Worm (Caenorhabditis elegans) whole organism, dauer: Measurements from ENCODE around the gene Y59E9AL.8.

Experiments used
- unc-62 ChIP-seq: sonication (generic microtip); optimal IDR thresholded peaks from 2 replicates; lab custom pipeline; 2017; ENCODE audit warnings: missing biosample characterization, missing genetic modification reagents, missing genetic modification characterization

The Y59E9AL.8 gene

DNA sequence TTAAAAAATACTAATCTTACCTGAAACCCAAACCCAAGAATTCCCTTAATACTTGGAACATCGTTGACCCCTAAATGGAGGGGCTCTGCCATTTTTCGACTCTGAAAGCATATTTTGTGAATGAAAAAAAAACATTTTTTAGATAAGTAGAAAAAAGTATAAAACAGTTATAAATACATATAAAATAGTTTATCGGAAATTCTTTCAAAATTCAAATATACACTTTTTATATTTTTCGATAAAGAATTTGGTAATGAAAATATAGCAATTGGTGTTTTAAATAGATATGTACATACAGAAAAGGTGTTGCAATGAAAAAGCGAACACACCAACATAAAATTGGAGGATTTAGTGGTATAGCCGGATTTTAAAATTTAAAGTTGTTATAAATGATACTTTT lies 9.0 kb downstream of the Y59E9AL.8 start, which contains the start of gene Y59E9AL.4:
Gene Y59E9AL.4, minus strand, starts transcription at position 101 of the 400 bp plus-strand sequence.
- no peak for TF ChIP-seq unc-62 (GFP tag; lab: Kevin White, UChicago)

DNA sequence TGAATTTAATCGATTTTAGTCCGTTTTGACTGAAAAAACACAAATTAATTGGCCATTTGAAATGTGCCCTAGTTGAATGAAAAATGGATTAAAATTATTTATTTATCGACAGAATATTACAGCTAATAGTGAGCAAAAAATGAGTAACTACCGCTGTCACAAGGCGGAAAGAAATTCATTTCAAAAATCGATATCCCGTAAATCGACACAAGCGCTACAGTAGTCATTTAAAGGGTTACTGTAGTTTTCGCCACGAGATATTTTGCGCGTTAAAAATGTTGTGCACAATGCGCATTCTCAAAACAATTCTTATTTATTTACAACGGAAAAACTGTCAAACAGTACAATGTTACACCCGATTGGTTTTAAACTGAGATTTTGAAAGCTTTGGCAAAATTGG lies 13.5 kb downstream of the Y59E9AL.8 start:
- TF ChIP-seq unc-62 (GFP tag; lab: Kevin White, UChicago) = no peak

DNA sequence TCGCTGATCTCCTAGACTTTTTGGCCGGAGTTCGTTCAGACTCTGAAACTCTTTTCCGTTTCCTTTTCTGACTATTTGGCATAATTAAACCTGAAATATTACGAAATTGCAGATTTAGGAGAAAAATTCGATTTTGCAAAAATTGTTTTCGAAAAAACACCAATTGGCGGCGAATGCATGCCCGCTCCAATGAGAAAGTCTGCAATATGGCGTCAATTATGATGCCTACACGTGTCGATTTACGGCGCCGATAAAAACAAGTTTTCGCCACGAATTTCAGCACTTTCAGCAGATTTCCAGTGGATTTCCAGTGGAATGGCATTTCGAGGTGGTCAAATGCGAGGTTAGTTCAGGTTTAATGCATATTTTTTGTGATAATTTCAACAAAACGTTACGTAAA lies 14.7 kb downstream of the Y59E9AL.8 start, which contains the start of the genes Y59E9AL.36 and nbet-1:
Gene Y59E9AL.36, minus strand, starts transcription at position 92 of the 400 bp plus-strand sequence.
Gene nbet-1, plus strand, starts transcription at position 112 of the 400 bp plus-strand sequence.
- TF ChIP-seq unc-62 (GFP tag; lab: Kevin White, UChicago) = no peak

DNA sequence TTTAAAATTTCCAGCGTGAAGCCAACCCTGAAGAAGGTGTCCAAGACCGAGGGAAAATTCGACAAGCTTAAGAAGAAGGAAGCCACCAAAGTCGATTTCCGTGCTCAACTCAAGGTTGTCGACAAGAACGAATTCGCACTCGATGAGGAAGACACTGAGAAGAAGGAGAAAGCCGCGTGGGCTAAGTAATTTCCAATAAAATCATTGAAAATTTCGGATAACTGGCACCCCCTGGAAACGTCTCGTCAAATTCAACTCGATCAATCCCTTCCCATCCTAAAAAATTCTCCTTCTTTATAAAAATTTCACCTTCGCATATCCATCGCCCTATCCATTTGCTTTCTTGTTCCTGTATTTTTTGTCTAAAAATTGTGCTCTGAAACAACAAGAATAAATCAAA lies 17.4 kb downstream of the Y59E9AL.8 start:
- TF ChIP-seq unc-62 (GFP tag; lab: Kevin White, UChicago) = no peak

DNA sequence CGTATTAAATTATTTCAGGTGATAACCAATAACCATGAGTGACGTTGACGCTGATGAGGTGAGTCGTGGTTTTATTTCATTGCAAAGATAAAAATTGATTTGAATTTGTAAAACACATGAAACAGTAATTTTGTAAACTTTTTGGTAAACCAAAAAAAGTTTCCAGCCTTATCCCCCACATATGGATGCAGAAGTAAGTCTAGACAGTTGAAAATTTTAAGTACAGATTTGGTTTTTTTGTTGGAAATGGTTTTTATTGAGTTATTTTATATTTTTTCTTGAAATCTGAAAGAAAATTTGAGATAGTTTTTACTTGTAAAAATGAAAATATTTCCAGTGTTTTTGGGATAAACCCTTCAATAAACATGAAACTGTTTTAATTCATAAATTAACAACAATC lies 19.6 kb downstream of the Y59E9AL.8 start, which contains the start of gene tni-4:
Gene tni-4, plus strand, starts transcription at position 19 of the 400 bp plus-strand sequence.
- TF ChIP-seq unc-62 (GFP tag; lab: Kevin White, UChicago) = no peak

DNA sequence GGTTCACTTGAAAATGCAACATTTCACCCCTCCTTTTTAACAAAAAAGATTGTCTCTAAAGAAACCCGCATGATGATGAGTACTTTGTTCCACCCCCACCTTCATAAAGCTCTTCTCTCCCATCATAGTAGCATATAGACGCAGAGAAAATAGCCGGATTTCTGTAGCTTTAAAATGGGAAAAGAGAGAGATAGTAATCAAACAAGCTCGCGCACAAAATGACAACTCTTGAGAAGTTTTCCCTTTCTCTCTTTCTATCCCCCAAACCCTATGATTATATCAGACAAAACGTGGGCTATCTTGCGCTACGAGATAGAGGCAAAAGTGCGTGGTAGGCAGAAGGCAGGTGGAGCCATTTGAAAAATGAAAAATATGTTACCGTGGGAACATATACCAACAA lies 21.6 kb downstream of the Y59E9AL.8 start:
- TF ChIP-seq unc-62 (GFP tag; lab: Kevin White, UChicago) = no peak

DNA sequence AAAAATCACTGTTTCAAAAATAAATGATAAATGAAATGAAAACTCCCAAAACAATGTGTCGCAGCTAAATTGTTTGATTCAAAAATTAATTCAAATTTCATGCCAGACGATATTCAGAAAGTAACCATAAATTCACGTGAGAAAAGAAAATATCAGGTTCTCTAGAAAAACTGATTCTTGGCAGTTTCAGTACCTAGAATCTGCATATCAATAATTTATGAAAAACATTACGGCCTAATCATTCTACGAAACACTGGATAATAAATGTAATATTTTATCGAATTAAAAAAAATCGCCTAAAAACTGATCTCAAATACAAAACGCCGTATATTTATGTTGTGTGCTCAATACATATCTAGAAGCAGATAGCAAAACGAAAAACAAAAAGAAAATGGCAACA lies 23.3 kb downstream of the Y59E9AL.8 start:
- no peak for TF ChIP-seq unc-62 (GFP tag; lab: Kevin White, UChicago)

DNA sequence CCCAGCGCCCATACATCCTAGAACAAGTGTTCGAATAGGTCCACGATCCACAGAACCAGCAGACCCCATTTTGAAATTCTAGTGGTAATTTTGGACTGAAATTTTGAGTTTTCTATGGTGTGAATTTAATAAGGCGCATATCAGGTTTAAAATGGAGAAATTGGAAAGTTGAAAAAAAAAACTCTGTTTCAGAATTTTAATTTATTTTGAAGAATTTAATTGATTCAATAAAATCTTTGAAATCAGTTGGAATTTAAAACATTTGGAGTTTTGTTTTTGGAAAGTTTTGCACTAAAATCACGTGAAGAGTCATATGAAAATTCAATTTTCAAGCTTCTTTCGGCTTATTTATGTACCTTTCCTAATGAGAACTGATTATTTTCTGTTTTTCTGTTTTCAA lies 28.6 kb downstream of the Y59E9AL.8 start, which contains the start of gene gpa-18:
Gene gpa-18, minus strand, starts transcription at position 101 of the 400 bp plus-strand sequence.
- no peak for TF ChIP-seq unc-62 (GFP tag; lab: Kevin White, UChicago)

DNA sequence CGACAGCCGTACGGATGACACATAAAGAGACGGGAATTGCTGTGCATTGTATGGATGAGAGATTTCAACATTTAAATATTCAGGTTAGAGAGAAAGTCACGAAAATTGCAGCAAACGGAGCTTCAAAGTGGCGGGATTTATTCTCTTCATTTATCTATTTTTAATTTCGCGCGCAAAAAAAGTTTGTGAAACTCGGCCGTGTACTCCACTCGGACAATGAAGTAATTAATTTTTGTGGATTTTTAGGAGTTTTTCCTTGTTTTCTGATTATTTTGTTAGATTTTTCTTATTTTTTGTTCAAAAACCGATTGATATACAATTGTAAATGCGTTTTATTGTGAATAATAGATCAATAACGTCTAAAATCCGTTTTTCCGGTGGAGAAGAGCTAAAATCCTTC lies 36.1 kb downstream of the Y59E9AL.8 start:
- no peak for TF ChIP-seq unc-62 (GFP tag; lab: Kevin White, UChicago)

DNA sequence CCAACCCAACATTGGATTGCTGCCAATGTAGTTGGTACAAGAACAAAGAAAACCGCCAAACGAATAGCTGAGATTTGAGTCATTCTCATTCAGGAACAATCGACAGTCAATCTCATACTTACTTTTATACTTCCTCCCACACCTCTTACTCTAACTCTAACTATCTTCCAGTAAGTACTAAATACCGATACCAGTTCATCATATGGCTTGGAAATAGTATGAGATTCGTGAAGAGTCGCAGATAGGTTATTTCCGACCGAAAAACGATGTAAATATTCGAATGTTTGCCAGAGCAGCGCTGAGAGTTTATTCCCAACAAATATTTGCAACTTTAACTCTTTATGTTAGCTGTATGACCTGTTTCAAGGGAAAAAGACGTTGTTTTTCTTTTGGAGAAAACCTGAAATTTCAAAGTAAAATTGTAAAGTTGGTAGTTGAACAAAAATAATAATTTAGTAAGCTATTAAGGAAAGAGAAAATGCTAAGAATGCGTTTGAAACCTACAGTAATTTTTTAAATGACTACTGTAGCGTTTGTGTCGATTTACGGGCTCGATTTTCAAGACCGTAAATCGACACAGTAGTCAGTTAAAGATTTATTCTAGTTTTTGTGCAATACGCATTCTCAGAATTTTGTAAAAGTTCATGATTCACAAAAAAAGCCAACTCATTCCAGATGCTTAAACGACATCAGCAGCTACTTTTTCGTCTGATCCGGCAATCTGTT lies 37.5 kb downstream of the Y59E9AL.8 start, which contains the start of the genes W03F8.6 and mtrf-1L:
Gene W03F8.6, minus strand, starts transcription at position 101 of the 726 bp plus-strand sequence.
Gene mtrf-1L, plus strand, starts transcription at position 676 of the 726 bp plus-strand sequence.
- no peak for TF ChIP-seq unc-62 (GFP tag; lab: Kevin White, UChicago)

DNA sequence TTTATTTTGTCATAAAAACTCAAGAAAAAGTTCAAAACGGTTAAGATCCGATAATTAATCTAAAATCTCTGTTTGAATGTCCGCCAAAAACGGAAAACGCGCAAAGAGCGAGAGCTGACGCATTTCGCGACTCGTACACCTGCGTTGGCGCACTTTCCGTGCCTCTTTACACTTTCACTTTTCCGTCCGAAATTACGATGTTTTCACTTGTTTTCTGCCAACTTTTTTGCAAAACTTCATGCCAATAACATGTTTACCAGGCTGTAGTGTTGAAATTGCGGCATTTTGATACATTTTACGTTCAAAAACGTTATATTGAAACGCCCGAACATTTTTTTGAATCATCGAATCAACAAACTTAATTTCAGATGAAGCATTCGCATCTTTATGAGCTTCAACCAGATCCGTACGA lies 40.4 kb downstream of the Y59E9AL.8 start, which contains the start of gene W03F8.4:
Gene W03F8.4, plus strand, starts transcription at position 369 of the 412 bp plus-strand sequence.
- no peak for TF ChIP-seq unc-62 (GFP tag; lab: Kevin White, UChicago)
